Worm (Caenorhabditis elegans): ENCODE measurements around the gene F47E1.4.

Gene F47E1.4

ce11 chrX:9111585-9111984 is 49.0 kb downstream of the F47E1.4 start:
- no peak for TF ChIP-seq F13C5.2 (tag; optimal IDR thresholded peaks at IDR 0.05)
- no peak for TF ChIP-seq ceh-36 (tag; optimal IDR thresholded peaks at IDR 0.05)
- no peak for TF ChIP-seq B0310.2 (tag; optimal IDR thresholded peaks at IDR 0.05)
- no peak for TF ChIP-seq aly-1 (tag; optimal IDR thresholded peaks at IDR 0.05)
- no peak for TF ChIP-seq ama-1 (optimal IDR thresholded peaks at IDR 0.05)
- TF ChIP-seq pes-1 (GFP tag; IDR thresholded peaks at IDR 0.05): no peak
- no peak for TF ChIP-seq tbx-11 (GFP tag; IDR thresholded peaks at IDR 0.05)
- no peak for TF ChIP-seq hmg-4 (GFP tag; optimal IDR thresholded peaks at IDR 0.05)
- TF ChIP-seq scrt-1 (GFP tag; IDR thresholded peaks at IDR 0.05): no peak
- no peak for TF ChIP-seq hnd-1 (tag; optimal IDR thresholded peaks at IDR 0.05)
- no peak for TF ChIP-seq ets-7 (tag; optimal IDR thresholded peaks at IDR 0.05)
- no peak for TF ChIP-seq ceh-13 (GFP tag; optimal IDR thresholded peaks at IDR 0.05)
- no peak for TF ChIP-seq tbx-37 (GFP tag; conservative IDR thresholded peaks at IDR 0.05)
- no peak for TF ChIP-seq hmbx-1 (tag; optimal IDR thresholded peaks at IDR 0.05)
- TF ChIP-seq tra-4 (tag; optimal IDR thresholded peaks at IDR 0.05): no peak
- TF ChIP-seq sea-1 (GFP tag; conservative IDR thresholded peaks at IDR 0.05): no peak

- TF ChIP-seq flt-1 (GFP tag; IDR thresholded peaks at IDR 0.05) (no peak), F13C5.2 (tag; optimal IDR thresholded peaks at IDR 0.05) (peak; percentile 46), hmg-4 (GFP tag; optimal IDR thresholded peaks at IDR 0.05) (peak; percentile 44), scrt-1 (GFP tag; IDR thresholded peaks at IDR 0.05) (no peak), aly-1 (tag; optimal IDR thresholded peaks at IDR 0.05) (no peak), ets-7 (tag; optimal IDR thresholded peaks at IDR 0.05) (no peak), ceh-13 (GFP tag; optimal IDR thresholded peaks at IDR 0.05) (no peak), pes-1 (GFP tag; IDR thresholded peaks at IDR 0.05) (no peak), sea-1 (GFP tag; conservative IDR thresholded peaks at IDR 0.05) (no peak), hnd-1 (tag; optimal IDR thresholded peaks at IDR 0.05) (no peak), tbx-11 (GFP tag; IDR thresholded peaks at IDR 0.05) (no peak), tra-4 (tag; optimal IDR thresholded peaks at IDR 0.05) (no peak), ama-1 (optimal IDR thresholded peaks at IDR 0.05) (no peak), tbx-37 (GFP tag; conservative IDR thresholded peaks at IDR 0.05) (0 out of 2 replicates have a peak, but pooled peaks have one; percentile 32), hmbx-1 (tag; optimal IDR thresholded peaks at IDR 0.05) (no peak)
Measured at ce11 chrX:9113829-9114228, 51.2 kb downstream of the F47E1.4 start, which contains the start of gene C25A11.2. TSS of gene C25A11.2 (plus strand) at chrX:9114066.

Data from whole organism, early embryonic.